Fruit fly (Drosophila melanogaster): ENCODE results near the gene CG5823.

- peak; percentile 45 for TF ChIP-seq psq (GFP tag; optimal IDR thresholded peaks at IDR 0.05)
- no peak for TF ChIP-seq Hr83 (GFP tag; optimal IDR thresholded peaks at IDR 0.05; ENCODE audit: poor library complexity, severe bottlenecking)
- TF ChIP-seq h (GFP tag; optimal IDR thresholded peaks at IDR 0.05) = peak; percentile 73
- TF ChIP-seq usp (GFP tag; optimal IDR thresholded peaks at IDR 0.05) = no peak
- no peak for TF ChIP-seq Myc (optimal IDR thresholded peaks at IDR 0.05)
- no peak for TF ChIP-seq tai (GFP tag; optimal IDR thresholded peaks at IDR 0.05)
- TF ChIP-seq Hr78 (GFP tag; optimal IDR thresholded peaks at IDR 0.05) = no peak
These were observed 33.3 kb downstream of the CG5823 start for dm6 chr3R:17501108-17501507.
